Fruit fly (Drosophila melanogaster) whole organism, embryonic: ENCODE measurements around the gene alphaTub67C.

Experiments used
- CG10543 ChIP-seq: fragments of 200-800 bp; sonication (Bioruptor generic); optimal IDR thresholded peaks from 3 replicates; lab custom pipeline; 2017; ENCODE audit warnings: missing biosample characterization, mild to moderate bottlenecking, missing genetic modification characterization, moderate library complexity
- CG11560 ChIP-seq: fragments of 200-800 bp; sonication (Bioruptor generic); IDR thresholded peaks from 3 replicates; pipeline ENCODE4 v1.3.6; 2022; ENCODE audit warnings: missing biosample characterization, missing genetic modification characterization
- CG11723 ChIP-seq: fragments of 200-800 bp; sonication (Bioruptor generic); optimal IDR thresholded peaks from 2 replicates; lab custom pipeline; 2017; ENCODE audit warnings: missing biosample characterization, mild to moderate bottlenecking, missing genetic modification characterization
- CG13894 ChIP-seq: fragments of 200-800 bp; sonication (Bioruptor generic); optimal IDR thresholded peaks from 3 replicates; lab custom pipeline; 2018; ENCODE audit warnings: missing biosample characterization, mild to moderate bottlenecking, missing genetic modification characterization, moderate library complexity
- CG17186 ChIP-seq: fragments of 200-800 bp; sonication (Bioruptor generic); optimal IDR thresholded peaks from 3 replicates; lab custom pipeline; 2017; ENCODE audit warnings: missing biosample characterization, missing genetic modification reagents, missing genetic modification characterization
- CG17912 ChIP-seq: fragments of 200-800 bp; sonication (Bioruptor generic); optimal IDR thresholded peaks from 2 replicates; lab custom pipeline; 2018; ENCODE audit warnings: missing biosample characterization, mild to moderate bottlenecking, missing genetic modification characterization
- CG30403 ChIP-seq: fragments of 200-800 bp; sonication (Bioruptor generic); optimal IDR thresholded peaks from 3 replicates; lab custom pipeline; 2016; ENCODE audit warnings: missing biosample characterization, missing genetic modification characterization
- CG32532 ChIP-seq: fragments of 200-800 bp; sonication (Bioruptor generic); IDR thresholded peaks from 2 replicates; pipeline ENCODE4 v1.3.6; 2022; ENCODE audit warnings: missing biosample characterization, missing genetic modification characterization
- CG3995 ChIP-seq: fragments of 200-800 bp; sonication (Bioruptor generic); optimal IDR thresholded peaks from 3 replicates; lab custom pipeline; 2016; ENCODE audit warnings: missing biosample characterization, missing genetic modification characterization
- CG6272 ChIP-seq: fragments of 200-800 bp; sonication (Bioruptor generic); IDR thresholded peaks from 2 replicates; pipeline ENCODE4 v1.3.6; 2022; ENCODE audit warnings: missing biosample characterization, missing genetic modification characterization
- CG9727 ChIP-seq: fragments of 200-800 bp; sonication (Bioruptor generic); optimal IDR thresholded peaks from 3 replicates; lab custom pipeline; 2017; ENCODE audit warnings: missing biosample characterization, mild to moderate bottlenecking, missing genetic modification characterization
- CG9876 ChIP-seq: fragments of 200-800 bp; sonication (Bioruptor generic); optimal IDR thresholded peaks from 2 replicates; lab custom pipeline; 2016; ENCODE audit warnings: missing biosample characterization, missing genetic modification characterization
- D ChIP-seq, 2 experiments: fragments of 200-800 bp in 1 of 2; fragments of >200 bp in 1 of 2; sonication (Bioruptor generic) in 1 of 2; optimal IDR thresholded peaks; 2 replicates in 1 of 2; 3 replicates in 1 of 2; lab custom pipeline; 2017; ENCODE audit warnings: mild to moderate bottlenecking in 1 of 2, missing biosample characterization in 1 of 2, missing genetic modification characterization in 1 of 2, missing genetic modification reagents in 1 of 2
- Dek ChIP-seq: fragments of 200-800 bp; sonication (Bioruptor generic); optimal IDR thresholded peaks from 3 replicates; lab custom pipeline; 2019; ENCODE audit warnings: missing biosample characterization, mild to moderate bottlenecking, missing genetic modification characterization, moderate library complexity
- Dp ChIP-seq: fragments of 200-800 bp; sonication (Bioruptor generic); optimal IDR thresholded peaks from 2 replicates; lab custom pipeline; 2018; ENCODE audit warnings: missing biosample characterization, mild to moderate bottlenecking, missing genetic modification characterization, moderate library complexity
- E2f2 ChIP-seq: fragments of 200-800 bp; sonication (Bioruptor generic); IDR thresholded peaks from 2 replicates; pipeline ENCODE4 v1.3.6; 2022; ENCODE audit warnings: missing biosample characterization, missing genetic modification characterization
- GATAe ChIP-seq: fragments of 200-800 bp; sonication (Bioruptor generic); conservative IDR thresholded peaks from 2 replicates; pipeline ENCODE4 v1.3.6; 2022; ENCODE audit warnings: missing biosample characterization, missing genetic modification characterization
- HLH4C ChIP-seq: fragments of 200-800 bp; sonication (Bioruptor generic); IDR thresholded peaks from 3 replicates; pipeline ENCODE4 v1.3.6; 2022; ENCODE audit warnings: missing biosample characterization, missing genetic modification characterization; ENCODE audit not compliant: partially characterized antibody
- Hand ChIP-seq: fragments of 200-800 bp; sonication (Bioruptor generic); optimal IDR thresholded peaks from 2 replicates; lab custom pipeline; 2017; ENCODE audit warnings: mild to moderate bottlenecking, missing biosample characterization, missing genetic modification reagents, missing genetic modification characterization
- Hr3 ChIP-seq: fragments of 200-800 bp; sonication (Bioruptor generic); optimal IDR thresholded peaks from 3 replicates; lab custom pipeline; 2016; ENCODE audit warnings: missing biosample characterization, missing genetic modification characterization
- Poxn ChIP-seq: fragments of 200-800 bp; sonication (Bioruptor generic); IDR thresholded peaks from 2 replicates; pipeline ENCODE4 v1.3.6; 2022; ENCODE audit warnings: missing biosample characterization, missing genetic modification characterization
- Tbp ChIP-seq: fragments of >200 bp; optimal IDR thresholded peaks from 2 replicates; lab custom pipeline; 2018; ENCODE audit warnings: missing biosample characterization, missing genetic modification characterization
- Xbp1 ChIP-seq: fragments of 200-800 bp; sonication (Bioruptor generic); optimal IDR thresholded peaks from 3 replicates; lab custom pipeline; 2016; ENCODE audit warnings: missing biosample characterization, mild to moderate bottlenecking, missing genetic modification characterization
- YL-1 ChIP-seq: fragments of 200-800 bp; sonication (Bioruptor generic); optimal IDR thresholded peaks from 3 replicates; lab custom pipeline; 2017; ENCODE audit warnings: missing biosample characterization, mild to moderate bottlenecking, missing genetic modification characterization
- btn ChIP-seq: fragments of 200-800 bp; sonication (Bioruptor generic); optimal IDR thresholded peaks from 2 replicates; lab custom pipeline; 2016; ENCODE audit warnings: missing biosample characterization, missing genetic modification characterization
- chinmo ChIP-seq: fragments of 200-800 bp; sonication (Bioruptor generic); IDR thresholded peaks from 4 replicates; pipeline ENCODE4 v1.3.6; 2022; ENCODE audit warnings: missing biosample characterization, missing genetic modification characterization; ENCODE audit not compliant: partially characterized antibody
- ems ChIP-seq: fragments of 200-800 bp; sonication (Bioruptor generic); optimal IDR thresholded peaks from 3 replicates; lab custom pipeline; 2016; ENCODE audit warnings: missing biosample characterization, missing genetic modification characterization
- fd96Cb ChIP-seq: fragments of 200-800 bp; sonication (Bioruptor generic); optimal IDR thresholded peaks from 2 replicates; lab custom pipeline; 2018; ENCODE audit warnings: missing biosample characterization, mild to moderate bottlenecking, missing genetic modification characterization, moderate library complexity
- fru ChIP-seq: fragments of >200 bp; optimal IDR thresholded peaks from 2 replicates; lab custom pipeline; 2017
- gcm2 ChIP-seq: fragments of 200-800 bp; sonication (Bioruptor generic); optimal IDR thresholded peaks from 2 replicates; lab custom pipeline; 2016; ENCODE audit warnings: missing biosample characterization, missing genetic modification characterization
- gfzf ChIP-seq: fragments of 200-800 bp; sonication (Bioruptor generic); optimal IDR thresholded peaks from 2 replicates; lab custom pipeline; 2016; ENCODE audit warnings: missing biosample characterization, mild to moderate bottlenecking, missing genetic modification characterization, moderate library complexity
- h ChIP-seq: fragments of >200 bp; optimal IDR thresholded peaks from 2 replicates; lab custom pipeline; 2017
- her ChIP-seq: fragments of 200-800 bp; sonication (Bioruptor generic); optimal IDR thresholded peaks from 2 replicates; lab custom pipeline; 2016; ENCODE audit warnings: missing biosample characterization, missing genetic modification characterization
- insv ChIP-seq, 2 experiments: fragments of 200-800 bp; sonication (Bioruptor generic); optimal IDR thresholded peaks; 3 replicates each; lab custom pipeline; 2016 to 2018; ENCODE audit warnings: missing biosample characterization in 2 of 2, missing genetic modification characterization in 2 of 2
- maf-S ChIP-seq: fragments of 200-800 bp; sonication (Bioruptor generic); optimal IDR thresholded peaks from 2 replicates; lab custom pipeline; 2016; ENCODE audit warnings: missing biosample characterization, missing genetic modification characterization
- mld ChIP-seq: fragments of 200-800 bp; sonication (Bioruptor generic); IDR thresholded peaks from 3 replicates; pipeline ENCODE4 v1.3.6; 2022; ENCODE audit warnings: missing biosample characterization, missing genetic modification characterization; ENCODE audit not compliant: partially characterized antibody
- p53 ChIP-seq: fragments of 200-800 bp; sonication (Bioruptor generic); optimal IDR thresholded peaks from 2 replicates; lab custom pipeline; 2016; ENCODE audit warnings: missing biosample characterization, missing genetic modification characterization
- pan ChIP-seq, 4 experiments: fragments of >200 bp in 3 of 4; fragments of 200-800 bp in 1 of 4; sonication (Bioruptor generic) in 1 of 4; optimal IDR thresholded peaks in 3 of 4; IDR thresholded peaks in 1 of 4; 2 replicates each; pipeline versions ENCODE4 v1.3.6 to Lab custom; 2017 to 2022; ENCODE audit warnings: missing biosample characterization in 2 of 4, missing genetic modification characterization in 2 of 4, mixed read lengths in 1 of 4
- pfk ChIP-seq: fragments of 200-800 bp; sonication (Bioruptor generic); optimal IDR thresholded peaks from 2 replicates; lab custom pipeline; 2018; ENCODE audit warnings: missing biosample characterization, mild to moderate bottlenecking, missing genetic modification characterization, moderate library complexity
- pnt ChIP-seq: fragments of 200-800 bp; sonication (Bioruptor generic); optimal IDR thresholded peaks from 3 replicates; lab custom pipeline; 2016; ENCODE audit warnings: missing biosample characterization, missing genetic modification characterization
- pum ChIP-seq: fragments of 200-800 bp; sonication (Bioruptor generic); optimal IDR thresholded peaks from 2 replicates; lab custom pipeline; 2016; ENCODE audit warnings: missing biosample characterization, missing genetic modification characterization
- ro ChIP-seq: fragments of 200-800 bp; sonication (Bioruptor generic); IDR thresholded peaks from 2 replicates; pipeline ENCODE4 v1.3.6; 2022; ENCODE audit warnings: missing biosample characterization, missing genetic modification characterization
- tup ChIP-seq: fragments of 200-800 bp; sonication (Bioruptor generic); optimal IDR thresholded peaks from 2 replicates; lab custom pipeline; 2016; ENCODE audit warnings: missing biosample characterization, mild to moderate bottlenecking, missing genetic modification characterization, moderate library complexity
- vnd ChIP-seq: fragments of 200-800 bp; sonication (Bioruptor generic); IDR thresholded peaks from 3 replicates; pipeline ENCODE4 v1.3.6; 2022; ENCODE audit warnings: missing biosample characterization, missing genetic modification characterization; ENCODE audit not compliant: partially characterized antibody
- zen ChIP-seq: fragments of 200-800 bp; sonication (Bioruptor generic); optimal IDR thresholded peaks from 3 replicates; lab custom pipeline; 2018; ENCODE audit warnings: missing biosample characterization, mild to moderate bottlenecking, missing genetic modification characterization, moderate library complexity
- zf30C ChIP-seq: fragments of 200-800 bp; sonication (Bioruptor generic); optimal IDR thresholded peaks from 3 replicates; lab custom pipeline; 2018; ENCODE audit warnings: missing biosample characterization, mild to moderate bottlenecking, missing genetic modification characterization

Gene alphaTub67C

dm6 chr3L:9713383-9713827 lies 32.3 kb downstream of the alphaTub67C start, which contains the start of gene SH3PX1 (continued):
- TF ChIP-seq her (peak; percentile 11), CG17186 (no peak)

DNA sequence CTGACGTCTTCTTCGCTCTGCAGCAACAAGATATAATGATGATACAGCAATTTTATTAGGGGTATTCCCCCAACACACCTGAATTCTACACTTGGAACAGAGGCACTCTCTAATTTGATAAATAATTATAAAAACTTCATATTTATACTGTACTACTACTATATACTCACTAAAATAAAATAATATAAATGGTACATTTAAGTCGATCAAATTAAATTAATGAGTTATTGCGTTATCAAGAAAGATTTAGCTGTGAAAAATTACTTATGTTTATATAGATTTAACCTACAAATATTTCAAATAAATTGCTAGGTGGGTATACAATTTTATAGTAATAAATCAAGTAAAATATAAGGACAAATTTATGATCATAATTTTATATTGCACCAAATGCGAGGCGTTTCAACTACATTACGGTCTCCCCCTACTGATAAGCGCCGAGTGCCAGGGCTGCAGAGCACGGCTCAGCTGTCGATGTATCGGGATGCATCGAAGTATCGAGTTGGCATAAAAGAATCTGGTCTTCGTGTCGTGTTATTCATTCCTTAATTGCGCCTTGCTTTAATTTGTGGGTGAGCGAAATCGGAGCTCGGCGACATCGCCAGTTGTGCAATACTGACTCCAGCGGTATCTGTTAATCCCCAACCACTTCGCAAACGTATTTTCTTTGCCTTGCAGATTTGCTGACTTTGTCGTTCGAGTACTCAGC lies 32.9 kb downstream of the alphaTub67C start, which contains the start of gene vsg:
Gene vsg, plus strand, starts transcription at position 497 of the 709 bp plus-strand sequence.
- TF ChIP-seq mld (GFP tag; lab: Robert Waterston, UW) (peak; percentile 79; the same call in 2 of the 3 replicates), pum (peak; percentile 13), HLH4C (GFP tag; lab: Robert Waterston, UW) (peak; percentile 80), CG11723 (GFP tag; lab: Kevin White, UChicago) (peak; percentile 42), CG6272 (peak; percentile 74), zf30C (GFP tag; lab: Kevin White, UChicago) (peak; percentile 13), Dp (GFP tag; lab: Kevin White, UChicago) (no peak), zen (tag; lab: Kevin White, UChicago) (peak; percentile 58), pnt (GFP tag; lab: Kevin White, UChicago) (peak; percentile 28), ro (GFP tag; lab: Robert Waterston, UW) (0 out of 2 replicates have a peak, but pooled peaks have one; percentile 57), Dek (tag; lab: Kevin White, UChicago) (peak; percentile 81), CG13894 (peak; percentile 71), pfk (no peak), CG32532 (GFP tag; lab: Robert Waterston, UW) (peak; percentile 79), h (lab: Kevin White, UChicago) (no peak), CG30403 (GFP tag; lab: Kevin White, UChicago) (peak; percentile 88), CG3995 (GFP tag; lab: Kevin White, UChicago) (peak; percentile 48), YL-1 (GFP tag; lab: Kevin White, UChicago) (peak; percentile 62), btn (GFP tag; lab: Kevin White, UChicago) (no peak), vnd (GFP tag; lab: Robert Waterston, UW) (peak; percentile 83), Poxn (GFP tag; lab: Robert Waterston, UW) (no peak), CG9876 (GFP tag; lab: Kevin White, UChicago) (no peak), tup (no peak), CG9727 (peak; percentile 91), Hand (GFP tag; lab: Kevin White, UChicago) (peak; percentile 31), Tbp (GFP tag; lab: Kevin White, UChicago) (no peak), Hr3 (peak; percentile 90), maf-S (GFP tag; lab: Kevin White, UChicago) (peak; percentile 38), insv (GFP tag; optimal IDR thresholded peaks at IDR 0.05; lab: Kevin White, UChicago) (peak in 1 of 2 experiments; percentile 61), CG10543 (GFP tag; lab: Kevin White, UChicago) (peak; percentile 90), Xbp1 (GFP tag; lab: Kevin White, UChicago) (peak; percentile 78), gcm2 (GFP tag; lab: Kevin White, UChicago) (peak; percentile 66), CG11560 (peak; percentile 70; the same call in 2 of the 3 replicates), her (peak; percentile 45), pan (optimal IDR thresholded peaks at IDR 0.05; lab: Kevin White, UChicago) (no peak), pan (GFP tag; optimal IDR thresholded peaks at IDR 0.05 in 1 of 2, IDR thresholded peaks at IDR 0.05 in 1 of 2) (peak in 1 of 2 experiments; percentile 57), CG17912 (GFP tag; lab: Kevin White, UChicago) (peak; percentile 23), chinmo (GFP tag; lab: Robert Waterston, UW) (peak; percentile 95; the same call in 3 of the 4 replicates), ems (GFP tag; lab: Kevin White, UChicago) (peak; percentile 26), GATAe (GFP tag; lab: Robert Waterston, UW) (peak; percentile 58; the same call in 1 of the 2 replicates), E2f2 (GFP tag; lab: Robert Waterston, UW) (0 out of 2 replicates have a peak, but pooled peaks have one; percentile 31), fru (lab: Kevin White, UChicago) (no peak), p53 (GFP tag; lab: Kevin White, UChicago) (peak; percentile 14), gfzf (GFP tag; lab: Kevin White, UChicago) (peak; percentile 69), fd96Cb (tag; lab: Kevin White, UChicago) (peak; percentile 80), D (optimal IDR thresholded peaks at IDR 0.05; lab: Kevin White, UChicago) (no peak), D (GFP tag; optimal IDR thresholded peaks at IDR 0.05; lab: Kevin White, UChicago) (peak; percentile 66)
